Fruit fly (Drosophila melanogaster) whole organism, embryonic: Measurements from ENCODE around the gene CG6569.

ENCODE experiments used
- Asciz ChIP-seq: fragments of 200-800 bp; sonication (Bioruptor generic); optimal IDR thresholded peaks from 2 replicates; lab custom pipeline; 2017; ENCODE audit warnings: missing biosample characterization, mild to moderate bottlenecking, missing genetic modification characterization, missing genetic modification reagents
- Atf-2 ChIP-seq: fragments of 200-800 bp; sonication (Bioruptor generic); optimal IDR thresholded peaks from 2 replicates; lab custom pipeline; 2016; ENCODE audit warnings: missing biosample characterization, missing genetic modification characterization
- CG11504 ChIP-seq: fragments of 200-800 bp; sonication (Bioruptor generic); optimal IDR thresholded peaks from 3 replicates; lab custom pipeline; 2019; ENCODE audit warnings: missing biosample characterization, mild to moderate bottlenecking, missing genetic modification characterization, moderate library complexity
- CG13894 ChIP-seq: fragments of 200-800 bp; sonication (Bioruptor generic); optimal IDR thresholded peaks from 3 replicates; lab custom pipeline; 2018; ENCODE audit warnings: missing biosample characterization, mild to moderate bottlenecking, missing genetic modification characterization, moderate library complexity
- CG14441 ChIP-seq: fragments of 200-800 bp; sonication (Bioruptor generic); IDR thresholded peaks from 2 replicates; pipeline ENCODE4 v1.3.6; 2022; ENCODE audit warnings: missing biosample characterization, missing genetic modification characterization
- CG15073 ChIP-seq: fragments of 200-800 bp; sonication (Bioruptor generic); optimal IDR thresholded peaks from 2 replicates; lab custom pipeline; 2016; ENCODE audit warnings: missing biosample characterization, missing genetic modification characterization
- CG15479 ChIP-seq: fragments of 200-800 bp; sonication (Bioruptor generic); optimal IDR thresholded peaks from 3 replicates; lab custom pipeline; 2019; ENCODE audit warnings: missing biosample characterization, mild to moderate bottlenecking, missing genetic modification characterization, moderate library complexity
- CG15696 ChIP-seq: fragments of 200-800 bp; sonication (Bioruptor generic); optimal IDR thresholded peaks from 2 replicates; lab custom pipeline; 2019; ENCODE audit warnings: missing biosample characterization, mild to moderate bottlenecking, missing genetic modification characterization, moderate library complexity
- CG18262 ChIP-seq: fragments of 200-800 bp; optimal IDR thresholded peaks from 3 replicates; lab custom pipeline; 2019; ENCODE audit warnings: missing biosample characterization, mild to moderate bottlenecking, missing genetic modification characterization, moderate library complexity
- CG18619 ChIP-seq: fragments of 200-800 bp; sonication (Bioruptor generic); optimal IDR thresholded peaks from 3 replicates; lab custom pipeline; 2017; ENCODE audit warnings: missing biosample characterization, mild to moderate bottlenecking, missing genetic modification characterization
- CG32772 ChIP-seq: fragments of 200-800 bp; sonication (Bioruptor generic); IDR thresholded peaks from 2 replicates; pipeline ENCODE4 v1.3.6; 2022; ENCODE audit warnings: missing biosample characterization, missing genetic modification characterization
- CG33557 ChIP-seq: fragments of 200-800 bp; sonication (Bioruptor generic); optimal IDR thresholded peaks from 2 replicates; lab custom pipeline; 2019; ENCODE audit warnings: missing biosample characterization, mild to moderate bottlenecking, missing genetic modification characterization, moderate library complexity
- CG3407 ChIP-seq: fragments of 200-800 bp; sonication (Bioruptor generic); optimal IDR thresholded peaks from 2 replicates; lab custom pipeline; 2018; ENCODE audit warnings: missing biosample characterization, mild to moderate bottlenecking, missing genetic modification characterization
- CG6175 ChIP-seq: fragments of 200-800 bp; sonication (Bioruptor generic); IDR thresholded peaks from 3 replicates; pipeline ENCODE4 v1.3.6; 2022; ENCODE audit warnings: missing biosample characterization, missing genetic modification characterization
- CG6254 ChIP-seq: fragments of 200-800 bp; sonication (Bioruptor generic); optimal IDR thresholded peaks from 3 replicates; lab custom pipeline; 2017; ENCODE audit warnings: mild to moderate bottlenecking, missing biosample characterization, missing genetic modification reagents, missing genetic modification characterization
- CG7839 ChIP-seq: fragments of 200-800 bp; sonication (Bioruptor generic); optimal IDR thresholded peaks from 3 replicates; lab custom pipeline; 2018; ENCODE audit warnings: missing biosample characterization, mild to moderate bottlenecking, missing genetic modification characterization, moderate library complexity
- D19B ChIP-seq: fragments of 200-800 bp; sonication (Bioruptor generic); optimal IDR thresholded peaks from 2 replicates; lab custom pipeline; 2017; ENCODE audit warnings: missing biosample characterization, mild to moderate bottlenecking, missing genetic modification characterization
- Doc2 ChIP-seq: fragments of 200-800 bp; sonication (Bioruptor generic); IDR thresholded peaks from 2 replicates; pipeline ENCODE4 v1.3.6; 2022; ENCODE audit warnings: missing biosample characterization, missing genetic modification characterization
- ERR ChIP-seq: fragments of 200-800 bp; sonication (Bioruptor generic); optimal IDR thresholded peaks from 2 replicates; lab custom pipeline; 2016; ENCODE audit warnings: missing biosample characterization, missing genetic modification characterization
- Gug ChIP-seq: fragments of 200-800 bp; sonication (Bioruptor generic); IDR thresholded peaks from 4 replicates; pipeline ENCODE4 v1.3.6; 2022; ENCODE audit warnings: missing biosample characterization, missing genetic modification characterization
- HLH4C ChIP-seq: fragments of 200-800 bp; sonication (Bioruptor generic); IDR thresholded peaks from 3 replicates; pipeline ENCODE4 v1.3.6; 2022; ENCODE audit warnings: missing biosample characterization, missing genetic modification characterization; ENCODE audit not compliant: partially characterized antibody
- Hr78 ChIP-seq, 2 experiments: fragments of 200-800 bp in 1 of 2; fragments of >200 bp in 1 of 2; sonication (Bioruptor generic) in 1 of 2; optimal IDR thresholded peaks; 2 replicates each; lab custom pipeline; 2017 to 2019; ENCODE audit warnings: missing biosample characterization in 2 of 2, missing genetic modification characterization in 2 of 2, mild to moderate bottlenecking in 1 of 2, moderate library complexity in 1 of 2
- Lhr ChIP-seq: fragments of 200-800 bp; sonication (Bioruptor generic); optimal IDR thresholded peaks from 3 replicates; lab custom pipeline; 2017; ENCODE audit warnings: mild to moderate bottlenecking, missing biosample characterization, missing genetic modification reagents, missing genetic modification characterization
- Pdp1 ChIP-seq, 2 experiments: fragments of 200-800 bp; sonication (Bioruptor generic); optimal IDR thresholded peaks; 3 replicates each; lab custom pipeline; 2016; ENCODE audit warnings: missing biosample characterization in 2 of 2, missing genetic modification characterization in 2 of 2, mild to moderate bottlenecking in 1 of 2, moderate library complexity in 1 of 2
- Xrp1 ChIP-seq: fragments of 200-800 bp; sonication (Bioruptor generic); IDR thresholded peaks from 2 replicates; pipeline ENCODE4 v1.3.6; 2022; ENCODE audit warnings: missing biosample characterization, missing genetic modification characterization
- ara ChIP-seq: fragments of 200-800 bp; sonication (Bioruptor generic); IDR thresholded peaks from 2 replicates; pipeline ENCODE4 v1.3.6; 2022; ENCODE audit warnings: missing biosample characterization, missing genetic modification characterization
- ase ChIP-seq: fragments of 200-800 bp; sonication (Bioruptor generic); IDR thresholded peaks from 3 replicates; pipeline ENCODE4 v1.3.6; 2022; ENCODE audit warnings: missing biosample characterization, missing genetic modification characterization
- cwo ChIP-seq: fragments of 200-800 bp; sonication (Bioruptor generic); optimal IDR thresholded peaks from 3 replicates; lab custom pipeline; 2017; ENCODE audit warnings: missing biosample characterization, missing genetic modification characterization, mild to moderate bottlenecking, moderate library complexity, missing genetic modification reagents
- dmrt99B ChIP-seq: fragments of 200-800 bp; sonication (Bioruptor generic); optimal IDR thresholded peaks from 2 replicates; lab custom pipeline; 2018; ENCODE audit warnings: missing biosample characterization, mild to moderate bottlenecking, missing genetic modification characterization, moderate library complexity
- exex ChIP-seq: fragments of 200-800 bp; sonication (Bioruptor generic); optimal IDR thresholded peaks from 4 replicates; lab custom pipeline; 2018; ENCODE audit warnings: missing biosample characterization, mild to moderate bottlenecking, missing genetic modification characterization, moderate library complexity
- fd64A ChIP-seq: fragments of 200-800 bp; sonication (Bioruptor generic); optimal IDR thresholded peaks from 3 replicates; lab custom pipeline; 2018; ENCODE audit warnings: missing biosample characterization, mild to moderate bottlenecking, missing genetic modification characterization
- gcm ChIP-seq: fragments of 200-800 bp; sonication (Bioruptor generic); optimal IDR thresholded peaks from 2 replicates; lab custom pipeline; 2019; ENCODE audit warnings: missing biosample characterization, mild to moderate bottlenecking, missing genetic modification characterization, moderate library complexity
- gt ChIP-seq: fragments of 200-800 bp; sonication (Bioruptor generic); IDR thresholded peaks from 2 replicates; pipeline ENCODE4 v1.3.6; 2022; ENCODE audit warnings: missing biosample characterization, missing genetic modification characterization
- lola ChIP-seq, 3 experiments: fragments of >200 bp in 2 of 3; fragments of 200-800 bp in 1 of 3; sonication (Bioruptor generic) in 1 of 3; optimal IDR thresholded peaks; 2 replicates each; lab custom pipeline; 2017 to 2019; ENCODE audit warnings: missing biosample characterization in 3 of 3, missing genetic modification characterization in 3 of 3, mild to moderate bottlenecking in 1 of 3, moderate library complexity in 1 of 3
- nom ChIP-seq: fragments of 200-800 bp; sonication (Bioruptor generic); optimal IDR thresholded peaks from 2 replicates; lab custom pipeline; 2017; ENCODE audit warnings: missing biosample characterization, missing genetic modification characterization, mild to moderate bottlenecking, moderate library complexity, missing genetic modification reagents
- oc ChIP-seq: fragments of 200-800 bp; sonication (Bioruptor generic); optimal IDR thresholded peaks from 2 replicates; lab custom pipeline; 2018; ENCODE audit warnings: missing biosample characterization, mild to moderate bottlenecking, missing genetic modification characterization, moderate library complexity
- odd ChIP-seq: fragments of 200-800 bp; sonication (Bioruptor generic); optimal IDR thresholded peaks from 2 replicates; lab custom pipeline; 2017; ENCODE audit warnings: missing biosample characterization, mild to moderate bottlenecking, missing genetic modification characterization
- row ChIP-seq: fragments of 200-800 bp; sonication (Bioruptor generic); IDR thresholded peaks from 3 replicates; pipeline ENCODE4 v1.3.6; 2022; ENCODE audit warnings: missing biosample characterization, missing genetic modification characterization
- sr ChIP-seq: fragments of 200-800 bp; sonication (Bioruptor generic); IDR thresholded peaks from 3 replicates; pipeline ENCODE4 v1.3.6; 2022; ENCODE audit warnings: missing biosample characterization, missing genetic modification characterization
- sug ChIP-seq: fragments of 200-800 bp; optimal IDR thresholded peaks from 2 replicates; lab custom pipeline; 2019; ENCODE audit warnings: missing biosample characterization, mild to moderate bottlenecking, missing genetic modification characterization, moderate library complexity
- tna ChIP-seq: fragments of 200-800 bp; sonication (Bioruptor generic); IDR thresholded peaks from 2 replicates; pipeline ENCODE4 v1.3.6; 2022; ENCODE audit warnings: missing biosample characterization, missing genetic modification characterization; ENCODE audit not compliant: partially characterized antibody
- vvl ChIP-seq: fragments of 200-800 bp; sonication (Bioruptor generic); IDR thresholded peaks from 2 replicates; pipeline ENCODE4 v1.3.6; 2022; ENCODE audit warnings: missing biosample characterization, missing genetic modification characterization
- wek ChIP-seq: fragments of 200-800 bp; sonication (Bioruptor generic); optimal IDR thresholded peaks from 3 replicates; lab custom pipeline; 2018; ENCODE audit warnings: missing biosample characterization, mild to moderate bottlenecking, missing genetic modification characterization, moderate library complexity
- zen2 ChIP-seq: fragments of 200-800 bp; sonication (Bioruptor generic); IDR thresholded peaks from 3 replicates; pipeline ENCODE4 v1.3.6; 2022; ENCODE audit warnings: missing biosample characterization, missing genetic modification characterization; ENCODE audit not compliant: partially characterized antibody
- zfh1 ChIP-seq: fragments of 200-800 bp; sonication (Bioruptor generic); IDR thresholded peaks from 3 replicates; pipeline ENCODE4 v1.3.6; 2022; ENCODE audit warnings: missing biosample characterization, missing genetic modification characterization

CG6569 gene

dm6 chr3R:21836201-21836504 lies 31.6 kb downstream of the CG6569 start (continued):
- no peak for TF ChIP-seq oc (tag; lab: Kevin White, UChicago)
- peak; percentile 20 for TF ChIP-seq dmrt99B (tag; lab: Kevin White, UChicago)
- TF ChIP-seq CG15073 (GFP tag; lab: Kevin White, UChicago), result no peak
- 0 out of 3 replicates have a peak, but pooled peaks have one; percentile 26 for TF ChIP-seq row
- peak; percentile 14 for TF ChIP-seq CG11504 (tag; lab: Kevin White, UChicago)
- peak; percentile 6 for TF ChIP-seq CG18619 (GFP tag; lab: Kevin White, UChicago)
- no peak for TF ChIP-seq gcm (GFP tag; lab: Kevin White, UChicago)
- TF ChIP-seq Pdp1 (GFP tag; optimal IDR thresholded peaks at IDR 0.05; lab: Kevin White, UChicago), result peak in 1 of 2 experiments; percentile 75

dm6 chr3R:21835388-21836200 lies 32.1 kb downstream of the CG6569 start:
- TF ChIP-seq CG15696 (tag; lab: Kevin White, UChicago) (peak; percentile 34), CG7839 (tag; lab: Kevin White, UChicago) (no peak), ara (GFP tag; lab: Robert Waterston, UW) (no peak), Doc2 (GFP tag; lab: Robert Waterston, UW) (no peak), Asciz (GFP tag; lab: Kevin White, UChicago) (no peak), CG6175 (no peak), CG6254 (GFP tag; lab: Kevin White, UChicago) (no peak), fd64A (GFP tag; lab: Kevin White, UChicago) (peak; percentile 4), ERR (GFP tag; lab: Kevin White, UChicago) (no peak), Lhr (GFP tag; lab: Kevin White, UChicago) (peak; percentile 29), CG15479 (GFP tag; lab: Kevin White, UChicago) (no peak), cwo (GFP tag; lab: Kevin White, UChicago) (peak; percentile 88), ase (no peak), sr (GFP tag; lab: Robert Waterston, UW) (peak; percentile 64; the same call in 1 of the 3 replicates), sug (tag; lab: Kevin White, UChicago) (peak; percentile 72), wek (GFP tag; lab: Kevin White, UChicago) (no peak), CG33557 (GFP tag; lab: Kevin White, UChicago) (peak; percentile 75), dmrt99B (tag; lab: Kevin White, UChicago) (peak; percentile 12), CG13894 (tag; lab: Kevin White, UChicago) (peak; percentile 7), CG14441 (no peak), zen2 (GFP tag; lab: Robert Waterston, UW) (no peak), zfh1 (GFP tag; lab: Robert Waterston, UW) (0 out of 3 replicates have a peak, but pooled peaks have one; percentile 35), Hr78 (GFP tag; optimal IDR thresholded peaks at IDR 0.05; lab: Kevin White, UChicago) (peak in 1 of 2 experiments; percentile 88), odd (peak; percentile 39), CG32772 (GFP tag; lab: Robert Waterston, UW) (peak; percentile 25; the same call in 1 of the 2 replicates), CG18262 (tag; lab: Kevin White, UChicago) (peak; percentile 29), HLH4C (GFP tag; lab: Robert Waterston, UW) (peak; percentile 56; the same call in 2 of the 3 replicates), Xrp1 (GFP tag; lab: Robert Waterston, UW) (peak; percentile 10), lola (GFP tag; optimal IDR thresholded peaks at IDR 0.05; lab: Kevin White, UChicago) (peak in 1 of 3 experiments; percentile 63), D19B (GFP tag; lab: Kevin White, UChicago) (peak; percentile 48), Atf-2 (no peak), exex (tag; lab: Kevin White, UChicago) (peak; percentile 25), vvl (GFP tag; lab: Robert Waterston, UW) (peak; percentile 12; the same call in 1 of the 2 replicates), tna (GFP tag; lab: Robert Waterston, UW) (0 out of 2 replicates have a peak, but pooled peaks have one; percentile 34), CG3407 (GFP tag; lab: Kevin White, UChicago) (peak; percentile 7), Gug (no peak), nom (no peak), gt (GFP tag; lab: Robert Waterston, UW) (no peak)
